Fruit fly (Drosophila melanogaster) S2 (cell line): ENCODE data around the gene CG8119.

ENCODE experiments used
- CG8478 ChIP-seq: fragments of >200 bp; optimal IDR thresholded peaks from 2 replicates; lab custom pipeline; 2018
- CTCF ChIP-seq, 2 experiments: fragments of >200 bp; optimal IDR thresholded peaks; 2 replicates each; lab custom pipeline; 2018

dm6 chrX:15671026-15671563, 8.7 kb downstream of the CG8119 start, which contains the start of gene CG15646:
- TF ChIP-seq CG8478 (lab: Kevin White, UChicago) (no peak), CTCF (optimal IDR thresholded peaks at IDR 0.05; lab: Kevin White, UChicago) (no peak)
